Worm (Caenorhabditis elegans): ENCODE results near the gene nhr-222.

Gene nhr-222

DNA sequence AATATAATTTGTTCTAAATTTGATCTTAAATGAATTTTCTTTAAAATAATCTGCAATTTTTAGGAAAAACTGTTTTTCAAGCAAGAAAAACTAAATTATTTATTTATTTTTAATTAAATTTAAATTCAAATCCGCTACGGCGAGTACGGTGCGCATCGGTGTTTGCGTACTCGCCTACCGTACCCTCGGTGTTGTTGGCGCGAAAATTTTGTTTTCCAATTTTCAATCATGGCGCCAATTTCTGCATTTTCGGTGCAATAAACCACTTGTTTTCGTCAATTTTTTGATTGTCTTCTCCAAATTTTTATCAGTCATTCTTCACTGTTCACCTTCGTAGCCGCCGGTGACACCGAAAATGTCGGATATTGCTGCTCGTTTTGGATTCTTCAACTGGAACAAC is 35.6 kb upstream of the nhr-222 start, which contains the start of gene pygl-1:
Gene pygl-1, plus strand, starts transcription at position 211 of the 400 bp plus-strand sequence.
- TF ChIP-seq tbp1 (GFP tag; optimal IDR thresholded peaks at IDR 0.05) (peak; percentile 59), tlf-1 (GFP tag; optimal IDR thresholded peaks at IDR 0.05) (peak; percentile 94), attf-3 (GFP tag; conservative IDR thresholded peaks at IDR 0.05) (peak; percentile 84), B0336.3 (GFP tag; IDR thresholded peaks at IDR 0.05) (peak; percentile 84), pbrm-1 (GFP tag; IDR thresholded peaks at IDR 0.05) (peak; percentile 74; the same call in 1 of the 2 replicates), ztf-26 (tag; optimal IDR thresholded peaks at IDR 0.05) (no peak), egl-44 (GFP tag; IDR thresholded peaks at IDR 0.05) (no peak), madf-3 (GFP tag; IDR thresholded peaks at IDR 0.05) (peak; percentile 90), him-1 (tag; optimal IDR thresholded peaks at IDR 0.05) (peak; percentile 57), cebp-1 (GFP tag; IDR thresholded peaks at IDR 0.05) (no peak), cebp-1 (tag; optimal IDR thresholded peaks at IDR 0.05) (no peak), T07F8.4 (tag; optimal IDR thresholded peaks at IDR 0.05) (no peak), ztf-3 (GFP tag; optimal IDR thresholded peaks at IDR 0.05) (no peak), mxl-1 (tag; optimal IDR thresholded peaks at IDR 0.05) (no peak), aptf-2 (GFP tag; conservative IDR thresholded peaks at IDR 0.05) (peak; percentile 36; the same call in 1 of the 2 replicates), hsf-1 (GFP tag; IDR thresholded peaks at IDR 0.05) (peak; percentile 83), hmg-1.2 (GFP tag; IDR thresholded peaks at IDR 0.05) (peak; percentile 70), nhr-179 (tag; optimal IDR thresholded peaks at IDR 0.05) (no peak), hrde-1 (tag; optimal IDR thresholded peaks at IDR 0.05; ENCODE audit: borderline replicate concordance) (peak; percentile 71), nhr-90 (tag; optimal IDR thresholded peaks at IDR 0.05) (no peak), madf-10 (tag; optimal IDR thresholded peaks at IDR 0.05) (no peak), madf-8 (GFP tag; conservative IDR thresholded peaks at IDR 0.05) (peak; percentile 97), ceh-40 (GFP tag; IDR thresholded peaks at IDR 0.05) (no peak), Y53F4B.3 (GFP tag; IDR thresholded peaks at IDR 0.05) (no peak), ceh-91 (GFP tag; IDR thresholded peaks at IDR 0.05) (peak; percentile 99), ama-1 (optimal IDR thresholded peaks at IDR 0.05) (no peak), ama-1 (GFP tag; optimal IDR thresholded peaks at IDR 0.05) (no peak), Y95B8A.8 (GFP tag; IDR thresholded peaks at IDR 0.05) (peak; percentile 95), snpc-3.4 (tag; optimal IDR thresholded peaks at IDR 0.05) (peak; percentile 89), dpff-1 (tag; optimal IDR thresholded peaks at IDR 0.05) (no peak), die-1 (tag; optimal IDR thresholded peaks at IDR 0.05) (no peak), sea-2 (GFP tag; IDR thresholded peaks at IDR 0.05) (no peak), attf-6 (GFP tag; IDR thresholded peaks at IDR 0.05) (peak; percentile 81), tbx-9 (tag; optimal IDR thresholded peaks at IDR 0.05; ENCODE audit: borderline replicate concordance) (no peak), athp-1 (tag; optimal IDR thresholded peaks at IDR 0.05) (peak; percentile 48), nfya-1 (tag; optimal IDR thresholded peaks at IDR 0.05; ENCODE audit: borderline replicate concordance, insufficient read depth) (no peak), K11D2.4 (GFP tag; IDR thresholded peaks at IDR 0.05) (no peak), B0019.2 (GFP tag; conservative IDR thresholded peaks at IDR 0.05) (peak; percentile 96), Y67H2A.10 (GFP tag; conservative IDR thresholded peaks at IDR 0.05) (0 out of 2 replicates have a peak, but pooled peaks have one; percentile 40), egrh-3 (GFP tag; IDR thresholded peaks at IDR 0.05) (peak; percentile 12; the same call in 1 of the 2 replicates), ztf-28 (GFP tag; IDR thresholded peaks at IDR 0.05) (peak; percentile 69; the same call in 1 of the 2 replicates), mes-4 (tag; optimal IDR thresholded peaks at IDR 0.05) (no peak), hlh-12 (tag; optimal IDR thresholded peaks at IDR 0.05) (no peak), F33H1.4 (GFP tag; IDR thresholded peaks at IDR 0.05) (peak; percentile 86), C17E4.6 (GFP tag; IDR thresholded peaks at IDR 0.05) (peak; percentile 85), lsl-1 (GFP tag; optimal IDR thresholded peaks at IDR 0.05) (peak; percentile 99), F37B4.10 (GFP tag; IDR thresholded peaks at IDR 0.05) (no peak), repo-1 (tag; optimal IDR thresholded peaks at IDR 0.05) (no peak), xnd-1 (tag; optimal IDR thresholded peaks at IDR 0.05) (peak; percentile 97), rcor-1 (GFP tag; IDR thresholded peaks at IDR 0.05) (peak; percentile 90)
